Worm (Caenorhabditis elegans) whole organism, mixed stage, embryonic: ENCODE measurements around the gene R09A8.9.
A peak's percentile ranks its signal among the peaks of the same experiment; 100 is the strongest.

ENCODE experiments used
- M03D4.4 ChIP-seq: sonication (generic microtip); optimal IDR thresholded peaks from 2 replicates; lab custom pipeline; 2017; ENCODE audit warnings: mild to moderate bottlenecking, missing genetic modification characterization, missing compliant biosample characterization
- blmp-1 ChIP-seq: fragments of 150-350 bp; optimal IDR thresholded peaks from 2 replicates; lab custom pipeline; 2014; ENCODE audit warnings: missing biosample characterization, missing genetic modification characterization
- ceh-39 ChIP-seq: fragments of 150-350 bp; optimal IDR thresholded peaks from 2 replicates; lab custom pipeline; 2014; ENCODE audit warnings: missing biosample characterization, missing genetic modification characterization
- ceh-43 ChIP-seq: fragments of 200-800 bp; sonication (Bioruptor generic); optimal IDR thresholded peaks from 2 replicates; lab custom pipeline; 2018; ENCODE audit warnings: mild to moderate bottlenecking, missing genetic modification characterization, moderate library complexity, missing compliant biosample characterization
- ceh-83 ChIP-seq: fragments of 200-800 bp; sonication (Bioruptor generic); optimal IDR thresholded peaks from 2 replicates; lab custom pipeline; 2018; ENCODE audit warnings: mild to moderate bottlenecking, missing genetic modification characterization, missing compliant biosample characterization
- ces-1 ChIP-seq: fragments of 150-350 bp; optimal IDR thresholded peaks from 2 replicates; lab custom pipeline; 2014; ENCODE audit warnings: missing biosample characterization, missing genetic modification reagents, missing genetic modification characterization
- cnd-1 ChIP-seq: fragments of 200-800 bp; sonication (Bioruptor generic); optimal IDR thresholded peaks from 2 replicates; lab custom pipeline; 2018; ENCODE audit warnings: mild to moderate bottlenecking, missing genetic modification characterization, missing compliant biosample characterization
- drap-1 ChIP-seq: fragments of 200-800 bp; sonication (Bioruptor generic); optimal IDR thresholded peaks from 3 replicates; lab custom pipeline; 2018; ENCODE audit warnings: mild to moderate bottlenecking, missing genetic modification characterization, missing compliant biosample characterization
- elt-1 ChIP-seq: sonication (generic microtip); optimal IDR thresholded peaks from 2 replicates; lab custom pipeline; 2017; ENCODE audit warnings: missing genetic modification characterization, mild to moderate bottlenecking, missing compliant biosample characterization, antibody characterized with exemption, moderate library complexity, borderline replicate concordance; ENCODE audit not compliant: insufficient read depth
- elt-3 ChIP-seq: fragments of 150-350 bp; optimal IDR thresholded peaks from 2 replicates; lab custom pipeline; 2014; ENCODE audit warnings: missing biosample characterization, missing genetic modification characterization
- ham-2 ChIP-seq: fragments of 200-800 bp; sonication (Bioruptor generic); optimal IDR thresholded peaks from 2 replicates; lab custom pipeline; 2018; ENCODE audit warnings: mild to moderate bottlenecking, missing genetic modification characterization, missing compliant biosample characterization
- hlh-1 ChIP-seq: fragments of 150-350 bp; optimal IDR thresholded peaks from 2 replicates; lab custom pipeline; 2014; ENCODE audit warnings: missing biosample characterization, missing genetic modification reagents, missing genetic modification characterization
- lin-13 ChIP-seq: fragments of 150-350 bp; optimal IDR thresholded peaks from 2 replicates; lab custom pipeline; 2014; ENCODE audit warnings: missing biosample characterization, missing genetic modification characterization
- lsy-2 ChIP-seq: fragments of 150-350 bp; optimal IDR thresholded peaks from 2 replicates; lab custom pipeline; 2014; ENCODE audit warnings: missing biosample characterization, missing genetic modification characterization
- mab-5 ChIP-seq: fragments of 150-350 bp; optimal IDR thresholded peaks from 2 replicates; lab custom pipeline; 2014; ENCODE audit warnings: missing biosample characterization, missing genetic modification characterization
- mep-1 ChIP-seq: fragments of 150-350 bp; optimal IDR thresholded peaks from 2 replicates; lab custom pipeline; 2017; ENCODE audit warnings: missing biosample characterization, missing genetic modification reagents, missing genetic modification characterization, inconsistent platforms
- mls-2 ChIP-seq: sonication (generic microtip); optimal IDR thresholded peaks from 2 replicates; lab custom pipeline; 2016; ENCODE audit warnings: mild to moderate bottlenecking, missing genetic modification characterization, moderate library complexity, missing compliant biosample characterization
- nhr-12 ChIP-seq: fragments of 150-350 bp; optimal IDR thresholded peaks from 2 replicates; lab custom pipeline; 2014; ENCODE audit warnings: missing biosample characterization, missing genetic modification characterization
- nhr-28 ChIP-seq: fragments of 150-350 bp; optimal IDR thresholded peaks from 2 replicates; lab custom pipeline; 2014; ENCODE audit warnings: missing biosample characterization, missing genetic modification characterization
- nhr-76 ChIP-seq: sonication (generic microtip); optimal IDR thresholded peaks from 2 replicates; lab custom pipeline; 2017; ENCODE audit warnings: missing biosample characterization, missing genetic modification characterization
- pha-4 ChIP-seq: fragments of 150-350 bp; optimal IDR thresholded peaks from 2 replicates; lab custom pipeline; 2018; ENCODE audit warnings: missing biosample characterization, missing genetic modification reagents, missing genetic modification characterization
- sem-2 ChIP-seq: fragments of 200-800 bp; sonication (Bioruptor generic); optimal IDR thresholded peaks from 2 replicates; lab custom pipeline; 2018; ENCODE audit warnings: mild to moderate bottlenecking, missing genetic modification characterization, missing compliant biosample characterization
- snpc-4 ChIP-seq: fragments of 150-350 bp; optimal IDR thresholded peaks from 2 replicates; lab custom pipeline; 2014; ENCODE audit warnings: missing biosample characterization, missing genetic modification characterization
- sptf-1 ChIP-seq: sonication (generic microtip); optimal IDR thresholded peaks from 2 replicates; lab custom pipeline; 2017; ENCODE audit warnings: mild to moderate bottlenecking, missing genetic modification characterization, moderate library complexity, missing compliant biosample characterization
- tbx-8 ChIP-seq: fragments of 200-800 bp; sonication (Bioruptor generic); optimal IDR thresholded peaks from 2 replicates; lab custom pipeline; 2018; ENCODE audit warnings: mild to moderate bottlenecking, missing genetic modification characterization, moderate library complexity, missing compliant biosample characterization
- unc-120 ChIP-seq: sonication (generic microtip); optimal IDR thresholded peaks from 2 replicates; lab custom pipeline; 2017; ENCODE audit warnings: missing genetic modification characterization, missing compliant biosample characterization; ENCODE audit not compliant: poor library complexity, severe bottlenecking
- unc-39 ChIP-seq: fragments of 150-350 bp; optimal IDR thresholded peaks from 2 replicates; lab custom pipeline; 2014; ENCODE audit warnings: missing biosample characterization, missing genetic modification characterization
- unc-62 ChIP-seq: fragments of 150-350 bp; optimal IDR thresholded peaks from 2 replicates; lab custom pipeline; 2014; ENCODE audit warnings: missing biosample characterization, missing genetic modification reagents, missing genetic modification characterization
- zip-8 ChIP-seq: fragments of 150-350 bp; optimal IDR thresholded peaks from 2 replicates; lab custom pipeline; 2014; ENCODE audit warnings: missing biosample characterization, missing genetic modification characterization
- ztf-11 ChIP-seq: fragments of 150-350 bp; optimal IDR thresholded peaks from 2 replicates; lab custom pipeline; 2014; ENCODE audit warnings: missing biosample characterization, missing genetic modification characterization

The R09A8.9 gene

DNA sequence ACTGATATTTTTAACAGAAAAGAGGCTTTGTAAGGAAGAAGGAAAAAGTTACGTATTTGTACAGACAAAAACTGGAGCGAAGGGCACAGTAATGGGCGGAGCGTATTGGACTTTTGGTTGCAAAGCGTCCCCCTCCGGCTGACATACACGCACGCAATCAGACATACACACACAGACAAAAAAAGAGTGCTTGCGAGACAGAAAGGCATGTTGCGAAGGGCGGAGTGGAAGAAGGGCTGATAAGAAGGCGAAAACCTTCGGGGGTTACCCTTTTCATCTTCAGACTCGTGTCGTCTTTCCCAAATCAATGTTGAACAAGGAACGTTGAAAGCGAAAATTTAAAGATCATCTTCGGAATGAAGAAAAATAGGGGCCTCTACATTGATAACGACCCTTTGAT is 26.8 kb downstream of the R09A8.9 start:
- TF ChIP-seq mls-2 (tag; lab: Kevin White, UChicago): no peak

DNA sequence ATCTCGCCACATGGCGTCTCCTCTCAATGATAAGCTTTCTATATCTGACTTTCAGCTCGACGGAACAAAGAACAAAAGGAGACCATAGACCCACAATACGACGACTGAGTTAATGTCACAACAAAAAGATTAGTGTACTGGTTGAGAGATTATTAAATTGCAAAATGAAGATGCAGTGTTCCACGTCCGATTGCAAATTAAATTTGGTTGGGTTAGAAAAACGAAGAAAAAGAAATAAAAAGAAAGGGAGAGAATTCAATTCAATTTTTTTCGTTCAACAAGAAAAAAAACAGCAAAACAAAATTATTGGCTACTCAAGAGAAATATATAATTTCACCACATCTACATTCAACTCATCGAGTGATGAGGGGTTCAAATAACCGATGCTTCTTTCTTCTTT is 27.7 kb downstream of the R09A8.9 start:
- no peak for TF ChIP-seq unc-120 (tag; lab: Kevin White, UChicago)
- TF ChIP-seq sptf-1 (tag; lab: Kevin White, UChicago): no peak
- no peak for TF ChIP-seq elt-3 (tag; lab: Kevin White, UChicago)
- TF ChIP-seq mls-2 (tag; lab: Kevin White, UChicago): no peak
- TF ChIP-seq ham-2 (GFP tag; lab: Kevin White, UChicago): no peak
- no peak for TF ChIP-seq hlh-1 (tag; lab: Kevin White, UChicago)
- peak; percentile 54 for TF ChIP-seq ces-1
- no peak for TF ChIP-seq M03D4.4 (tag; lab: Kevin White, UChicago)
- TF ChIP-seq, all 35 proteins: peak for 1

DNA sequence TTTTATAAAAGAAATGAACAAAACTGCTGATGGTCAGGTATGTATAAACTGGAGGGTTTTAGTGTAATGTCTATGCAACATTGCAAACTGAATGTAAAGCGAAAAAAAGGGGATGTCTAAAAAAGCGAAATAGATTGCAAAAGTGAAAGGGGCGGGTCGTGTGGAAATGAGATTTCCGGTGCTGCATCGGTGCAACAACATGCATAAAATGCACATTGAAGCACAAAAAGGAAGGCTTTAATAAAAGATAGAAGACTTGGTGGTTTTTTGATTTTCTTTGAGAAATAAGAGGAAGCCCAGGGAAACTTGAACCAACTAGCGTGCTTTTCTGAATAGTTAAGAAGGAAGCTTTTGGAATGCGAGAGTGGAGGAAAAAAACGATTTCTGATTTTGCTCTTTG is 28.9 kb downstream of the R09A8.9 start:
- no peak for TF ChIP-seq ztf-11
- peak; percentile 63 for TF ChIP-seq ces-1
- no peak for TF ChIP-seq cnd-1

DNA sequence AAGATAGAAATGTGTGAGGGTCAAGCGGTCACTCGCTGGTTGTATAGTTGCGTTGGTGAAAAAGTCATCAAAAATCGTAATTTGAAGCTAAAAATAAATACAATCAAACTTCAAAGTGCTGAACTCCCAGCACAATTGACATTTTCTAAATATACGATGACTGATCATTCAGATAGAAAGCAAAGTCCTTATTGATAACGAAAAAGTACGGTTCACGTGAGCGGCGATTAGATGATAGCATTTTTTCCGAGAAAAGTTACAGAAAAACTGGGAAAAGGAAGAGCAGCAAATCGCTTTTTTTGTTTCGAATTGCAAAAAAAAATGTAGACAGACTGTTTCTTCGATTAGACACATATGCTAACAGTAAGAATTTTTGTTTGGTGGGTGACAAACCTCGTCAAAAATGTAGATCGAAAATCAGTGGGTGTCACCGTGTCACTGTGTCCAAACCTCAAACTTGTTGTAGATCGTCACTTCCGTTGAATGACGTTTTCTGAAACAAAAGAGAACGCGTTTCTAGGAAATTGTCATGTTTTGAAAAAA is 30.2 kb downstream of the R09A8.9 start, which contains the start of gene ivns-1:
Gene ivns-1 (minus strand): TSS at position 493 of the 543 bp plus-strand sequence.
- TF ChIP-seq nhr-76 (tag; lab: Kevin White, UChicago) (no peak), pha-4 (tag; lab: Kevin White, UChicago) (no peak), mep-1 (tag; lab: Kevin White, UChicago) (no peak), ceh-43 (GFP tag; lab: Kevin White, UChicago) (no peak), ceh-83 (no peak), elt-3 (tag; lab: Kevin White, UChicago) (no peak), zip-8 (tag; lab: Kevin White, UChicago) (no peak), tbx-8 (GFP tag; lab: Kevin White, UChicago) (no peak), cnd-1 (no peak), mls-2 (tag; lab: Kevin White, UChicago) (no peak), snpc-4 (tag; lab: Kevin White, UChicago) (no peak), mab-5 (tag; lab: Kevin White, UChicago) (no peak), M03D4.4 (tag; lab: Kevin White, UChicago) (no peak), nhr-28 (no peak), lin-13 (tag; lab: Kevin White, UChicago) (no peak), sptf-1 (tag; lab: Kevin White, UChicago) (no peak), drap-1 (GFP tag; lab: Kevin White, UChicago) (no peak)

DNA sequence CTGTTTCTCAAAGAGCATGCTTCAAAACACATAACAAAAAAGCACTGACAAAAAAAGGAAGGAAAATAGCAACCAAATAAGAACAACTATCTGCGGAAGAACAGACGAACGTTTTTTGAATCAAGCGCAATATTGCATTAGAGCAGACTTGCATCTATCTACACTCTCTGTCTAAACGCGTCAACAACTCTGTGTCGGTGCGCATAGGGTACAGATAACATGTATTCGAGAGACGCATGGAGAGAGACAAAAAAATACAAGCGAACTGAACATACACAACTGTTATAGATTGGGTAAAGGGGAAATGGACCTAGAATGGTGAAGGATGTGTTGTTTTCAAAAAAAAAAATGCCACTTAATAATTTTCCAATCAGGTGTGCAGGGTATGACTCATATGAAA is 31.3 kb downstream of the R09A8.9 start:
- TF ChIP-seq nhr-28 (no peak), unc-120 (tag; lab: Kevin White, UChicago) (no peak), M03D4.4 (tag; lab: Kevin White, UChicago) (no peak), unc-39 (tag; lab: Kevin White, UChicago) (no peak), mep-1 (tag; lab: Kevin White, UChicago) (peak; percentile 57), pha-4 (tag; lab: Kevin White, UChicago) (peak; percentile 63), ztf-11 (no peak), cnd-1 (peak; percentile 2), sptf-1 (tag; lab: Kevin White, UChicago) (no peak), ces-1 (peak; percentile 18), elt-1 (tag; lab: Kevin White, UChicago) (no peak), unc-62 (GFP tag; lab: Kevin White, UChicago) (peak; percentile 8), mls-2 (tag; lab: Kevin White, UChicago) (no peak), lsy-2 (tag; lab: Kevin White, UChicago) (no peak), elt-3 (tag; lab: Kevin White, UChicago) (no peak), ceh-39 (tag; lab: Kevin White, UChicago) (peak; percentile 14)

DNA sequence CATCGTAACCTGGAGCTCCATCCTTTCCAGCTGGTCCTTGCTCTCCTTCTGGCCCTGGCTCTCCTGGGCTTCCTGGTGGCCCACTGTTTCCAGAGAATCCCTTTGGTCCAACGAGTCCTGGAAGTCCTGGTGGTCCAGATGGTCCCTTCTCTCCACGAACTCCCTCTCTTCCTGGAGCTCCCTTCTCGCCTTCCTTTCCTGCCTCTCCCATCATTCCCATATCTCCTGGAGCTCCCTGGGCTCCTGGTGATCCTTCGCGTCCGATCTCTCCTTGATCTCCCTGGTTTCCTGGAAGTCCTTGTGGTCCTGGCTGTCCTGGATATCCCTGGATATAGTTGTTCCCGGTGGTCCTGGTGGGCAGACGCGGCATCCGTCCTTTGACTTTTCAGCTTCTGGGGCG is 32.5 kb downstream of the R09A8.9 start:
- TF ChIP-seq elt-1 (tag; lab: Kevin White, UChicago) (no peak), lin-13 (tag; lab: Kevin White, UChicago) (no peak), sptf-1 (tag; lab: Kevin White, UChicago) (no peak), ces-1 (no peak), zip-8 (tag; lab: Kevin White, UChicago) (no peak), unc-39 (tag; lab: Kevin White, UChicago) (no peak), mab-5 (tag; lab: Kevin White, UChicago) (no peak), mep-1 (tag; lab: Kevin White, UChicago) (no peak), blmp-1 (no peak), snpc-4 (tag; lab: Kevin White, UChicago) (no peak), sem-2 (GFP tag; lab: Kevin White, UChicago) (no peak), nhr-12 (no peak), drap-1 (GFP tag; lab: Kevin White, UChicago) (no peak), lsy-2 (tag; lab: Kevin White, UChicago) (no peak)
- TF ChIP-seq, all 35 proteins: peak for 0
